Worm (Caenorhabditis elegans) whole organism, L2 larva: ENCODE data around the gene ZC317.7.

Experiments used
- nhr-237 ChIP-seq: fragments of 150-350 bp; optimal IDR thresholded peaks from 2 replicates; lab custom pipeline; 2014; ENCODE audit warnings: missing biosample characterization, missing genetic modification characterization
- skn-1 ChIP-seq: sonication (generic microtip); optimal IDR thresholded peaks from 2 replicates; lab custom pipeline; 2017; ENCODE audit warnings: missing biosample characterization, missing genetic modification characterization

ce11 chrV:5502701-5503100, 31.9 kb upstream of the ZC317.7 start:
- TF ChIP-seq nhr-237 (tag; lab: Kevin White, UChicago), result no peak
- TF ChIP-seq skn-1 (tag; lab: Kevin White, UChicago), result no peak
